Fruit fly (Drosophila melanogaster) whole organism, embryonic: ENCODE data around the gene CG16790.

Source experiments
- Atf3 ChIP-seq: fragments of 200-800 bp; sonication (Bioruptor generic); optimal IDR thresholded peaks from 3 replicates; lab custom pipeline; 2016; ENCODE audit warnings: missing biosample characterization, missing genetic modification characterization
- CG10366 ChIP-seq: fragments of 200-800 bp; sonication (Bioruptor generic); IDR thresholded peaks from 2 replicates; pipeline ENCODE4 v1.3.6; 2022; ENCODE audit warnings: missing biosample characterization, missing genetic modification characterization
- CG11247 ChIP-seq: fragments of 200-800 bp; sonication (Bioruptor generic); IDR thresholded peaks from 2 replicates; pipeline ENCODE4 v1.3.6; 2022; ENCODE audit warnings: missing biosample characterization, missing genetic modification characterization
- CG12236 ChIP-seq: fragments of 200-800 bp; sonication (Bioruptor generic); optimal IDR thresholded peaks from 2 replicates; lab custom pipeline; 2016; ENCODE audit warnings: missing biosample characterization, missing genetic modification characterization
- CG12659 ChIP-seq: fragments of 200-800 bp; sonication (Bioruptor generic); optimal IDR thresholded peaks from 3 replicates; lab custom pipeline; 2017; ENCODE audit warnings: mild to moderate bottlenecking, missing biosample characterization, missing genetic modification reagents, missing genetic modification characterization
- CG12744 ChIP-seq: fragments of 200-800 bp; sonication (Bioruptor generic); optimal IDR thresholded peaks from 2 replicates; lab custom pipeline; 2016; ENCODE audit warnings: missing biosample characterization, missing genetic modification characterization
- CG12942 ChIP-seq: fragments of 200-800 bp; sonication (Bioruptor generic); optimal IDR thresholded peaks from 3 replicates; lab custom pipeline; 2016; ENCODE audit warnings: missing biosample characterization, missing genetic modification characterization
- CG13296 ChIP-seq: fragments of 200-800 bp; sonication (Bioruptor generic); optimal IDR thresholded peaks from 3 replicates; lab custom pipeline; 2018; ENCODE audit warnings: missing biosample characterization, mild to moderate bottlenecking, missing genetic modification characterization
- CG15696 ChIP-seq: fragments of 200-800 bp; sonication (Bioruptor generic); optimal IDR thresholded peaks from 2 replicates; lab custom pipeline; 2019; ENCODE audit warnings: missing biosample characterization, mild to moderate bottlenecking, missing genetic modification characterization, moderate library complexity
- CG1603 ChIP-seq: fragments of 200-800 bp; sonication (Bioruptor generic); optimal IDR thresholded peaks from 2 replicates; lab custom pipeline; 2019; ENCODE audit warnings: missing biosample characterization, mild to moderate bottlenecking, missing genetic modification characterization, moderate library complexity
- CG1647 ChIP-seq: fragments of 200-800 bp; sonication (Bioruptor generic); optimal IDR thresholded peaks from 3 replicates; lab custom pipeline; 2016; ENCODE audit warnings: missing biosample characterization, missing genetic modification characterization
- CG16779 ChIP-seq: fragments of 200-800 bp; sonication (Bioruptor generic); IDR thresholded peaks from 2 replicates; pipeline ENCODE4 v1.3.6; 2022; ENCODE audit warnings: missing biosample characterization, missing genetic modification characterization
- CG17912 ChIP-seq: fragments of 200-800 bp; sonication (Bioruptor generic); optimal IDR thresholded peaks from 2 replicates; lab custom pipeline; 2018; ENCODE audit warnings: missing biosample characterization, mild to moderate bottlenecking, missing genetic modification characterization
- CG1792 ChIP-seq: fragments of 200-800 bp; sonication (Bioruptor generic); optimal IDR thresholded peaks from 2 replicates; lab custom pipeline; 2016; ENCODE audit warnings: missing biosample characterization, missing genetic modification characterization
- CG18619 ChIP-seq: fragments of 200-800 bp; sonication (Bioruptor generic); optimal IDR thresholded peaks from 3 replicates; lab custom pipeline; 2017; ENCODE audit warnings: missing biosample characterization, mild to moderate bottlenecking, missing genetic modification characterization
- CG18764 ChIP-seq: fragments of 200-800 bp; sonication (Bioruptor generic); optimal IDR thresholded peaks from 3 replicates; lab custom pipeline; 2016; ENCODE audit warnings: missing biosample characterization, missing genetic modification characterization
- CG31365 ChIP-seq: fragments of 200-800 bp; sonication (Bioruptor generic); optimal IDR thresholded peaks from 2 replicates; lab custom pipeline; 2018; ENCODE audit warnings: missing biosample characterization, mild to moderate bottlenecking, missing genetic modification characterization
- CG31388 ChIP-seq: fragments of 200-800 bp; sonication (Bioruptor generic); optimal IDR thresholded peaks from 2 replicates; lab custom pipeline; 2016; ENCODE audit warnings: missing biosample characterization, missing genetic modification characterization
- CG31441 ChIP-seq: fragments of 200-800 bp; sonication (Bioruptor generic); IDR thresholded peaks from 2 replicates; pipeline ENCODE4 v1.3.6; 2022; ENCODE audit warnings: missing biosample characterization, missing genetic modification characterization
- CG4730 ChIP-seq: fragments of 200-800 bp; sonication (Bioruptor generic); IDR thresholded peaks from 2 replicates; pipeline ENCODE4 v1.3.6; 2022; ENCODE audit warnings: missing biosample characterization, missing genetic modification characterization
- CG5953 ChIP-seq: fragments of 200-800 bp; sonication (Bioruptor generic); IDR thresholded peaks from 2 replicates; pipeline ENCODE4 v1.3.6; 2022; ENCODE audit warnings: missing biosample characterization, missing genetic modification characterization
- CG6175 ChIP-seq: fragments of 200-800 bp; sonication (Bioruptor generic); IDR thresholded peaks from 3 replicates; pipeline ENCODE4 v1.3.6; 2022; ENCODE audit warnings: missing biosample characterization, missing genetic modification characterization
- CG7745 ChIP-seq: fragments of 200-800 bp; sonication (Bioruptor generic); optimal IDR thresholded peaks from 2 replicates; lab custom pipeline; 2018; ENCODE audit warnings: missing biosample characterization, mild to moderate bottlenecking, missing genetic modification characterization, moderate library complexity
- CG8388 ChIP-seq: fragments of 200-800 bp; sonication (Bioruptor generic); optimal IDR thresholded peaks from 2 replicates; lab custom pipeline; 2019; ENCODE audit warnings: missing biosample characterization, mild to moderate bottlenecking, missing genetic modification characterization, moderate library complexity
- CG9215 ChIP-seq: fragments of 200-800 bp; sonication (Bioruptor generic); IDR thresholded peaks from 2 replicates; pipeline ENCODE4 v1.3.6; 2022; ENCODE audit warnings: missing biosample characterization, missing genetic modification characterization
- CkIIα-i1 ChIP-seq: fragments of 200-800 bp; sonication (Bioruptor generic); IDR thresholded peaks from 2 replicates; pipeline ENCODE4 v1.3.6; 2022; ENCODE audit warnings: missing biosample characterization, missing genetic modification characterization
- D ChIP-seq, 2 experiments: fragments of 200-800 bp in 1 of 2; fragments of >200 bp in 1 of 2; sonication (Bioruptor generic) in 1 of 2; optimal IDR thresholded peaks; 2 replicates in 1 of 2; 3 replicates in 1 of 2; lab custom pipeline; 2017; ENCODE audit warnings: mild to moderate bottlenecking in 1 of 2, missing biosample characterization in 1 of 2, missing genetic modification characterization in 1 of 2, missing genetic modification reagents in 1 of 2
- Dp ChIP-seq: fragments of 200-800 bp; sonication (Bioruptor generic); optimal IDR thresholded peaks from 2 replicates; lab custom pipeline; 2018; ENCODE audit warnings: missing biosample characterization, mild to moderate bottlenecking, missing genetic modification characterization, moderate library complexity
- Ets97D ChIP-seq: fragments of 200-800 bp; sonication (Bioruptor generic); optimal IDR thresholded peaks from 3 replicates; lab custom pipeline; 2016; ENCODE audit warnings: missing biosample characterization, missing genetic modification characterization
- Fer3 ChIP-seq: fragments of 200-800 bp; sonication (Bioruptor generic); optimal IDR thresholded peaks from 2 replicates; lab custom pipeline; 2018; ENCODE audit warnings: missing biosample characterization, mild to moderate bottlenecking, missing genetic modification characterization, moderate library complexity
- H15 ChIP-seq: fragments of 200-800 bp; sonication (Bioruptor generic); IDR thresholded peaks from 3 replicates; pipeline ENCODE4 v1.3.6; 2022; ENCODE audit warnings: missing biosample characterization, missing genetic modification characterization
- Mes4 ChIP-seq: fragments of 200-800 bp; sonication (Bioruptor generic); optimal IDR thresholded peaks from 2 replicates; lab custom pipeline; 2016; ENCODE audit warnings: missing biosample characterization, missing genetic modification characterization
- NfI ChIP-seq: fragments of 200-800 bp; sonication (Bioruptor generic); optimal IDR thresholded peaks from 3 replicates; lab custom pipeline; 2018; ENCODE audit warnings: missing biosample characterization, mild to moderate bottlenecking, missing genetic modification characterization, moderate library complexity
- Six4 ChIP-seq: fragments of 200-800 bp; sonication (Bioruptor generic); optimal IDR thresholded peaks from 2 replicates; lab custom pipeline; 2016; ENCODE audit warnings: missing biosample characterization, missing genetic modification characterization
- Usf ChIP-seq: fragments of 200-800 bp; sonication (Bioruptor generic); optimal IDR thresholded peaks from 2 replicates; lab custom pipeline; 2017; ENCODE audit warnings: missing genotype, missing biosample characterization, missing genetic modification characterization
- Vsx1 ChIP-seq: fragments of 200-800 bp; sonication (Bioruptor generic); optimal IDR thresholded peaks from 2 replicates; lab custom pipeline; 2017; ENCODE audit warnings: missing biosample characterization, mild to moderate bottlenecking, missing genetic modification characterization, missing genetic modification reagents
- ab ChIP-seq: fragments of 200-800 bp; sonication (Bioruptor generic); optimal IDR thresholded peaks from 2 replicates; lab custom pipeline; 2016; ENCODE audit warnings: missing biosample characterization, missing genetic modification characterization
- ap ChIP-seq: fragments of 200-800 bp; sonication (Bioruptor generic); IDR thresholded peaks from 2 replicates; pipeline ENCODE4 v1.3.6; 2022; ENCODE audit warnings: missing biosample characterization, missing genetic modification characterization
- bab2 ChIP-seq: fragments of 200-800 bp; sonication (Bioruptor generic); optimal IDR thresholded peaks from 2 replicates; lab custom pipeline; 2016; ENCODE audit warnings: missing biosample characterization, missing genetic modification characterization
- dysf ChIP-seq: fragments of 200-800 bp; sonication (Bioruptor generic); IDR thresholded peaks from 3 replicates; pipeline ENCODE4 v1.3.6; 2022; ENCODE audit warnings: missing biosample characterization, missing genetic modification characterization
- emc ChIP-seq: fragments of 200-800 bp; sonication (Bioruptor generic); optimal IDR thresholded peaks from 2 replicates; lab custom pipeline; 2016; ENCODE audit warnings: missing biosample characterization, missing genetic modification characterization
- gt ChIP-seq: fragments of 200-800 bp; sonication (Bioruptor generic); IDR thresholded peaks from 2 replicates; pipeline ENCODE4 v1.3.6; 2022; ENCODE audit warnings: missing biosample characterization, missing genetic modification characterization
- her ChIP-seq: fragments of 200-800 bp; sonication (Bioruptor generic); optimal IDR thresholded peaks from 2 replicates; lab custom pipeline; 2016; ENCODE audit warnings: missing biosample characterization, missing genetic modification characterization
- ken ChIP-seq: fragments of 200-800 bp; sonication (Bioruptor generic); IDR thresholded peaks from 3 replicates; pipeline ENCODE4 v1.3.6; 2022; ENCODE audit warnings: missing biosample characterization, missing genetic modification characterization
- org-1 ChIP-seq: fragments of 200-800 bp; sonication (Bioruptor generic); optimal IDR thresholded peaks from 2 replicates; lab custom pipeline; 2017; ENCODE audit warnings: missing biosample characterization, missing genetic modification characterization
- pita ChIP-seq: fragments of 200-800 bp; sonication (Bioruptor generic); optimal IDR thresholded peaks from 2 replicates; lab custom pipeline; 2017; ENCODE audit warnings: missing biosample characterization, mild to moderate bottlenecking, missing genetic modification characterization
- scrt ChIP-seq: fragments of 200-800 bp; sonication (Bioruptor generic); optimal IDR thresholded peaks from 2 replicates; lab custom pipeline; 2018; ENCODE audit warnings: missing biosample characterization, mild to moderate bottlenecking, missing genetic modification characterization, moderate library complexity
- sisA ChIP-seq: fragments of 200-800 bp; sonication (Bioruptor generic); IDR thresholded peaks from 2 replicates; pipeline ENCODE4 v1.3.6; 2022; ENCODE audit warnings: missing biosample characterization, missing genetic modification characterization
- stwl ChIP-seq: fragments of 200-800 bp; sonication (Bioruptor generic); optimal IDR thresholded peaks from 3 replicates; lab custom pipeline; 2018; ENCODE audit warnings: missing biosample characterization, mild to moderate bottlenecking, missing genetic modification characterization, moderate library complexity
- tap ChIP-seq: fragments of 200-800 bp; optimal IDR thresholded peaks from 3 replicates; lab custom pipeline; 2019; ENCODE audit warnings: missing biosample characterization, mild to moderate bottlenecking, missing genetic modification characterization, moderate library complexity
- tio ChIP-seq: fragments of 200-800 bp; sonication (Bioruptor generic); optimal IDR thresholded peaks from 2 replicates; lab custom pipeline; 2017; ENCODE audit warnings: missing biosample characterization, missing genetic modification characterization, inconsistent platforms

Gene CG16790

dm6 chr3R:9613124-9613523, 43.1 kb upstream of the CG16790 start (continued):
- TF ChIP-seq CG9215 (GFP tag; lab: Robert Waterston, UW) (peak; percentile 32; the same call in 1 of the 2 replicates), CG1603 (tag; lab: Kevin White, UChicago) (peak; percentile 54), Usf (no peak), CG1792 (GFP tag; lab: Kevin White, UChicago) (peak; percentile 59), stwl (tag; lab: Kevin White, UChicago) (no peak), pita (no peak), CG17912 (no peak), CG10366 (GFP tag; lab: Robert Waterston, UW) (peak; percentile 59; the same call in 1 of the 2 replicates), CG31388 (peak; percentile 13), CG1647 (peak; percentile 21), CG16779 (GFP tag; lab: Robert Waterston, UW) (no peak), NfI (GFP tag; lab: Kevin White, UChicago) (peak; percentile 48), CG6175 (GFP tag; lab: Robert Waterston, UW) (no peak), emc (GFP tag; lab: Kevin White, UChicago) (peak; percentile 52), D (optimal IDR thresholded peaks at IDR 0.05; lab: Kevin White, UChicago) (no peak), D (GFP tag; optimal IDR thresholded peaks at IDR 0.05; lab: Kevin White, UChicago) (peak; percentile 22), ab (GFP tag; lab: Kevin White, UChicago) (no peak), CG12942 (peak; percentile 24), CkIIα-i1 (GFP tag; lab: Robert Waterston, UW) (no peak), dysf (GFP tag; lab: Robert Waterston, UW) (peak; percentile 80), sisA (GFP tag; lab: Robert Waterston, UW) (no peak; the same call in 1 of the 2 replicates), CG12236 (peak; percentile 39), tio (GFP tag; lab: Kevin White, UChicago) (peak; percentile 44), org-1 (GFP tag; lab: Kevin White, UChicago) (peak; percentile 53), CG5953 (no peak), ken (GFP tag; lab: Robert Waterston, UW) (0 out of 3 replicates have a peak, but pooled peaks have one; percentile 5), CG12659 (GFP tag; lab: Kevin White, UChicago) (peak; percentile 10), her (GFP tag; lab: Kevin White, UChicago) (peak; percentile 12), CG31441 (GFP tag; lab: Robert Waterston, UW) (peak; percentile 70), CG11247 (GFP tag; lab: Robert Waterston, UW) (0 out of 2 replicates have a peak, but pooled peaks have one; percentile 34), CG13296 (GFP tag; lab: Kevin White, UChicago) (peak; percentile 18), Ets97D (GFP tag; lab: Kevin White, UChicago) (peak; percentile 16), H15 (0 out of 3 replicates have a peak, but pooled peaks have one; percentile 39), CG18619 (GFP tag; lab: Kevin White, UChicago) (no peak), CG18764 (GFP tag; lab: Kevin White, UChicago) (peak; percentile 34), Dp (GFP tag; lab: Kevin White, UChicago) (no peak), tap (tag; lab: Kevin White, UChicago) (peak; percentile 20), ap (peak; percentile 46; the same call in 1 of the 2 replicates), CG7745 (tag; lab: Kevin White, UChicago) (no peak), Six4 (GFP tag; lab: Kevin White, UChicago) (peak; percentile 37), Mes4 (GFP tag; lab: Kevin White, UChicago) (no peak), CG31365 (no peak), CG4730 (GFP tag; lab: Robert Waterston, UW) (no peak), bab2 (GFP tag; lab: Kevin White, UChicago) (peak; percentile 65), CG15696 (tag; lab: Kevin White, UChicago) (no peak), CG12744 (GFP tag; lab: Kevin White, UChicago) (peak; percentile 12), Vsx1 (GFP tag; lab: Kevin White, UChicago) (peak; percentile 26), gt (GFP tag; lab: Robert Waterston, UW) (no peak), scrt (GFP tag; lab: Kevin White, UChicago) (peak; percentile 82), Fer3 (peak; percentile 62), CG8388 (GFP tag; lab: Kevin White, UChicago) (peak; percentile 32), Atf3 (peak; percentile 21)
